Worm (Caenorhabditis elegans) whole organism, L4 larva: ENCODE data around the gene ZK1290.7.

Experiments
- F10B5.3 ChIP-seq: sonication (generic microtip); optimal IDR thresholded peaks from 2 replicates; lab custom pipeline; 2016; ENCODE audit warnings: mild to moderate bottlenecking, missing genetic modification characterization, missing compliant biosample characterization
- F44E2.7 ChIP-seq: fragments of 200-800 bp; sonication (Bioruptor generic); IDR thresholded peaks from 2 replicates; pipeline ENCODE4 v2.1.2; 2022; ENCODE audit warnings: missing genetic modification characterization, missing compliant biosample characterization
- F49E8.2 ChIP-seq: sonication (generic microtip); optimal IDR thresholded peaks from 2 replicates; lab custom pipeline; 2016; ENCODE audit warnings: missing compliant biosample characterization, mild to moderate bottlenecking, missing genetic modification characterization, borderline replicate concordance
- T20F7.1 ChIP-seq: fragments of 200-800 bp; sonication (Bioruptor generic); optimal IDR thresholded peaks from 2 replicates; lab custom pipeline; 2018; ENCODE audit warnings: mild to moderate bottlenecking, missing genetic modification characterization, missing compliant biosample characterization
- Y75B8A.6 ChIP-seq: fragments of 200-800 bp; sonication (Bioruptor generic); IDR thresholded peaks from 2 replicates; pipeline ENCODE4 v1.3.6; 2022; ENCODE audit warnings: missing genetic modification reagents, missing genetic modification characterization, missing compliant biosample characterization
- ZK337.2 ChIP-seq: fragments of 200-800 bp; sonication (Bioruptor generic); IDR thresholded peaks from 2 replicates; pipeline ENCODE4 v1.3.6; 2022; ENCODE audit warnings: missing genetic modification reagents, missing genetic modification characterization, missing compliant biosample characterization
- ceh-82 ChIP-seq: sonication (generic microtip); optimal IDR thresholded peaks from 2 replicates; lab custom pipeline; 2017; ENCODE audit warnings: missing biosample characterization, missing genetic modification characterization
- daf-12 ChIP-seq: fragments of 150-350 bp; optimal IDR thresholded peaks from 2 replicates; lab custom pipeline; 2014; ENCODE audit warnings: missing biosample characterization, missing genetic modification reagents, missing genetic modification characterization
- daf-16 ChIP-seq, 3 experiments: sonication (generic microtip); optimal IDR thresholded peaks; 2 replicates each; lab custom pipeline; 2016 to 2017; ENCODE audit warnings: missing genetic modification characterization in 3 of 3, missing genetic modification reagents in 3 of 3, mild to moderate bottlenecking in 2 of 3, missing compliant biosample characterization in 2 of 3, missing biosample characterization in 1 of 3, moderate library complexity in 1 of 3
- daf-19 ChIP-seq: fragments of 200-800 bp; sonication (Bioruptor generic); conservative IDR thresholded peaks from 2 replicates; pipeline ENCODE4 v1.3.6; 2022; ENCODE audit warnings: missing genetic modification characterization, missing compliant biosample characterization
- dmd-6 ChIP-seq: fragments of 200-800 bp; sonication (Bioruptor generic); IDR thresholded peaks from 2 replicates; pipeline ENCODE4 v1.3.6; 2022; ENCODE audit warnings: missing genetic modification reagents, missing genetic modification characterization, missing compliant biosample characterization
- dmd-8 ChIP-seq: fragments of 200-800 bp; sonication (Bioruptor generic); IDR thresholded peaks from 2 replicates; pipeline ENCODE4 v1.3.6; 2022; ENCODE audit warnings: missing genetic modification characterization, missing compliant biosample characterization
- dpl-1 ChIP-seq: fragments of 150-350 bp; optimal IDR thresholded peaks from 2 replicates; lab custom pipeline; 2014; ENCODE audit warnings: missing biosample characterization, missing genetic modification reagents, missing genetic modification characterization
- dve-1 ChIP-seq: sonication (generic microtip); optimal IDR thresholded peaks from 2 replicates; lab custom pipeline; 2017; ENCODE audit warnings: antibody characterized with exemption, mild to moderate bottlenecking, missing genetic modification characterization, missing compliant biosample characterization; ENCODE audit not compliant: insufficient read depth
- fkh-10 ChIP-seq: fragments of 150-350 bp; optimal IDR thresholded peaks from 2 replicates; lab custom pipeline; 2014; ENCODE audit warnings: missing biosample characterization, missing genetic modification reagents, missing genetic modification characterization
- fos-1 ChIP-seq: fragments of 150-350 bp; optimal IDR thresholded peaks from 2 replicates; lab custom pipeline; 2014; ENCODE audit warnings: missing biosample characterization, missing genetic modification characterization
- hlh-11 ChIP-seq: fragments of 200-800 bp; sonication (Bioruptor generic); optimal IDR thresholded peaks from 2 replicates; lab custom pipeline; 2018; ENCODE audit warnings: mild to moderate bottlenecking, missing genetic modification characterization, missing compliant biosample characterization
- hlh-30 ChIP-seq: sonication (generic microtip); optimal IDR thresholded peaks from 2 replicates; lab custom pipeline; 2017; ENCODE audit warnings: antibody characterized with exemption, mild to moderate bottlenecking, missing genetic modification characterization, missing compliant biosample characterization; ENCODE audit not compliant: insufficient read depth
- hmg-1.1 ChIP-seq: fragments of 200-800 bp; sonication (Bioruptor generic); IDR thresholded peaks from 2 replicates; pipeline ENCODE4 v1.3.6; 2022; ENCODE audit warnings: missing genetic modification reagents, missing genetic modification characterization, missing compliant biosample characterization
- lim-7 ChIP-seq: fragments of 200-800 bp; sonication (Bioruptor generic); IDR thresholded peaks from 2 replicates; pipeline ENCODE4 v1.3.6; 2022; ENCODE audit warnings: missing genetic modification characterization, missing compliant biosample characterization
- lin-13 ChIP-seq: fragments of 150-350 bp; optimal IDR thresholded peaks from 2 replicates; lab custom pipeline; 2014; ENCODE audit warnings: missing biosample characterization, missing genetic modification reagents, missing genetic modification characterization
- lin-38 ChIP-seq: fragments of 200-800 bp; sonication (Bioruptor generic); IDR thresholded peaks from 2 replicates; pipeline ENCODE4 v1.3.6; 2022; ENCODE audit warnings: missing genetic modification reagents, missing genetic modification characterization, missing compliant biosample characterization
- lin-39 ChIP-seq: fragments of 150-350 bp; optimal IDR thresholded peaks from 2 replicates; lab custom pipeline; 2014; ENCODE audit warnings: missing biosample characterization, missing genetic modification reagents, missing genetic modification characterization
- lsy-2 ChIP-seq, 2 experiments: fragments of 150-350 bp in 1 of 2; sonication (generic microtip) in 1 of 2; optimal IDR thresholded peaks; 2 replicates each; lab custom pipeline; 2014 to 2017; ENCODE audit warnings: missing biosample characterization in 2 of 2, missing genetic modification characterization in 2 of 2
- madf-5 ChIP-seq, 2 experiments: fragments of 200-800 bp; sonication (Bioruptor generic); IDR thresholded peaks; 2 replicates each; pipeline ENCODE4 v1.3.6; 2022; ENCODE audit warnings: missing compliant biosample characterization in 2 of 2, missing genetic modification characterization in 2 of 2
- madf-9 ChIP-seq: fragments of 200-800 bp; sonication (Bioruptor generic); conservative IDR thresholded peaks from 2 replicates; pipeline ENCODE4 v1.3.6; 2022; ENCODE audit warnings: missing genetic modification reagents, missing genetic modification characterization, missing compliant biosample characterization
- mdl-1 ChIP-seq, 2 experiments: fragments of 150-350 bp in 1 of 2; sonication (generic microtip) in 1 of 2; optimal IDR thresholded peaks; 2 replicates each; lab custom pipeline; 2014 to 2017; ENCODE audit warnings: missing biosample characterization in 2 of 2, missing genetic modification characterization in 2 of 2
- nhr-10 ChIP-seq: fragments of 150-350 bp; optimal IDR thresholded peaks from 2 replicates; lab custom pipeline; 2014; ENCODE audit warnings: missing biosample characterization, missing genetic modification characterization
- nhr-102 ChIP-seq: sonication (generic microtip); optimal IDR thresholded peaks from 2 replicates; lab custom pipeline; 2016; ENCODE audit warnings: mild to moderate bottlenecking, missing genetic modification characterization, moderate library complexity, missing compliant biosample characterization
- nhr-11 ChIP-seq: fragments of 150-350 bp; optimal IDR thresholded peaks from 2 replicates; lab custom pipeline; 2014; ENCODE audit warnings: missing biosample characterization, missing genetic modification characterization
- nhr-111 ChIP-seq: fragments of 200-800 bp; sonication (Bioruptor generic); optimal IDR thresholded peaks from 2 replicates; lab custom pipeline; 2018; ENCODE audit warnings: mild to moderate bottlenecking, missing genetic modification characterization, missing compliant biosample characterization
- nhr-237 ChIP-seq: sonication (generic microtip); optimal IDR thresholded peaks from 2 replicates; lab custom pipeline; 2017; ENCODE audit warnings: missing biosample characterization, missing genetic modification characterization
- nhr-25 ChIP-seq: sonication (generic microtip); optimal IDR thresholded peaks from 2 replicates; lab custom pipeline; 2017; ENCODE audit warnings: missing genetic modification characterization, mild to moderate bottlenecking, missing compliant biosample characterization, antibody characterized with exemption, moderate library complexity, borderline replicate concordance; ENCODE audit not compliant: insufficient read depth
- nhr-28 ChIP-seq: fragments of 150-350 bp; optimal IDR thresholded peaks from 2 replicates; lab custom pipeline; 2014; ENCODE audit warnings: missing biosample characterization, missing genetic modification characterization
- nhr-41 ChIP-seq: fragments of 200-800 bp; sonication (Bioruptor generic); IDR thresholded peaks from 2 replicates; pipeline ENCODE4 v1.3.6; 2022; ENCODE audit warnings: missing genetic modification reagents, missing genetic modification characterization, missing compliant biosample characterization
- nhr-48 ChIP-seq: sonication (generic microtip); optimal IDR thresholded peaks from 2 replicates; lab custom pipeline; 2016; ENCODE audit warnings: mild to moderate bottlenecking, missing genetic modification characterization, missing compliant biosample characterization
- php-3 ChIP-seq: fragments of 200-800 bp; sonication (Bioruptor generic); IDR thresholded peaks from 2 replicates; pipeline ENCODE4 v1.3.6; 2022; ENCODE audit warnings: missing genetic modification reagents, missing genetic modification characterization, missing compliant biosample characterization
- tag-97 ChIP-seq: fragments of 200-800 bp; sonication (Bioruptor generic); IDR thresholded peaks from 2 replicates; pipeline ENCODE4 v1.3.6; 2022; ENCODE audit warnings: missing genetic modification characterization, missing compliant biosample characterization
- unc-130 ChIP-seq: sonication (generic microtip); optimal IDR thresholded peaks from 2 replicates; lab custom pipeline; 2016; ENCODE audit warnings: missing genetic modification reagents, missing genetic modification characterization, missing compliant biosample characterization
- unc-39 ChIP-seq: sonication (generic microtip); optimal IDR thresholded peaks from 2 replicates; lab custom pipeline; 2017; ENCODE audit warnings: missing biosample characterization, missing genetic modification characterization
- unc-62 ChIP-seq, 3 experiments: fragments of 150-350 bp in 1 of 3; sonication (generic microtip); optimal IDR thresholded peaks in 2 of 3; peaks in 1 of 3; 1 replicate in 1 of 3; 2 replicates in 2 of 3; lab custom pipeline; 2014 to 2017; ENCODE audit warnings: missing biosample characterization in 3 of 3, missing genetic modification characterization in 3 of 3, missing genetic modification reagents in 3 of 3, missing genotype in 1 of 3
- zfp-3 ChIP-seq: fragments of 200-800 bp; sonication (Bioruptor generic); conservative IDR thresholded peaks from 2 replicates; pipeline ENCODE4 v1.3.6; 2022; ENCODE audit warnings: missing genetic modification reagents, missing genetic modification characterization, missing compliant biosample characterization
- ztf-7 ChIP-seq: fragments of 150-350 bp; optimal IDR thresholded peaks from 2 replicates; lab custom pipeline; 2014; ENCODE audit warnings: missing biosample characterization, missing genetic modification characterization

The ZK1290.7 gene

DNA sequence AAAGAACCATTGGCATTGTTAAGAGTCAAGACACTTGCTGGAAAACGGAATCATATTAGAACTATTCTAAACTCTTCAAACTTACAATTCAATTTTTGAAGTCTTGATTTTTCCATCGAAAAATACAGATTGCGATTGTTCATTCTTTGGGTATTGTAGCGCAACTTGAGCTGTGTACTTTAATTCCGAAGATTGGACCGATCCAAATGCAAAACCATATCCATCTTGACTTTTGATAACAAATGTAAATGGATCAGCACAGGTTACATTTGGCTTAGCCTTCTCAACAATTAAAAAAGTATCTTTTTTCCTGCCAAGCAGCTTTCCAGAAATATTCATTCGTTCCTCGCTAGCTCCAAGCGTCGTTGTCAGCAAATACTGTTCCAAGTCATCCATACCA lies 35.5 kb upstream of the ZK1290.7 start:
- TF ChIP-seq unc-62 (GFP tag; optimal IDR thresholded peaks at IDR 0.05 in 1 of 2; lab: Kevin White, UChicago) (peak in 1 of 2 experiments; percentile 96), unc-62 (tag; optimal IDR thresholded peaks at IDR 0.05; lab: Kevin White, UChicago) (no peak), lim-7 (GFP tag; lab: Robert Waterston, UW) (no peak)

DNA sequence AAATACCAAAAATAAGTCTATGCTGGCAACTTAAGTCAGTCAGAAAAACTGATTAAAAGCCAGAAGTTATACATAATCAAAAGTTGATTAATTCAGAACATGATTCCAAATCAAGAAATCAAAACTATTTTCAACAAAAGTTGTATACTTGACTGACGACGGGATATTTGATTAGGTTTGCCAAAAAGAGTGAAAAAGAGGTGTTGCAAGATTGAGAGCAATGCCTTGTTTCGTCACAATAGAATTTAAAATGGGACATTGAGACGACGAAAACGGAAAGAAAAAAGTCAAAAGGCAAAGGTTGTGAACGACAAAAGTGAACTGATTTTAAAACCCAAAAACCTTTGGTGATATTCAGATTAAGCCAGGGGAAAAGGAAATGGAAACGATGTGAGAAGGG lies 33.5 kb upstream of the ZK1290.7 start:
- TF ChIP-seq fkh-10 (GFP tag; lab: Kevin White, UChicago) = peak; percentile 92
- TF ChIP-seq F10B5.3 = no peak
- TF ChIP-seq lin-39 (tag; lab: Kevin White, UChicago) = no peak
- TF ChIP-seq ZK337.2 = no peak
- TF ChIP-seq nhr-111 = no peak
- TF ChIP-seq madf-9 = no peak
- TF ChIP-seq dmd-8 = no peak
- no peak for TF ChIP-seq ztf-7

DNA sequence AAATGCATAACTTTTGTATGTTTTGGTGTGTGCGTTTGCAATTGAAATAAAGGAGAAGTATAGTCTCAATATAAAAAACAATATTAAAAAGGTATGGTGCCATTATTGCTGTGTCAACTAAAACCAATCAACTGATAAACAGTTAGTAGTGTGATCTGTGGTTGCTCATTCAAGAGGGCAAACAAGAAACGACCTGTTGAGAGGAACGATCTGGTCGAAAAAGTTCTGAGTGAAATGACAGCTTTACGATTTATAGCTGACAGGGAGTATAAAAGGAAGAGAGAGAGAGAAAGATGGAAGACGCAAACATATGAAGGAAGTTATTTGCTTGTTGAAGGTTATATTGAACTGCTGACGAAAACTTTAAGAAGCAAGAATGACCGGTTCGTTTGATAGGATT lies 32.6 kb upstream of the ZK1290.7 start:
- TF ChIP-seq unc-130 (no peak), lin-13 (GFP tag; lab: Kevin White, UChicago) (no peak), daf-12 (tag; lab: Kevin White, UChicago) (no peak), nhr-11 (tag; lab: Kevin White, UChicago) (no peak), lin-38 (no peak), nhr-48 (tag; lab: Kevin White, UChicago) (peak; percentile 17), madf-5 (GFP tag; IDR thresholded peaks at IDR 0.05; lab: Robert Waterston, UW) (no peak), ceh-82 (tag; lab: Kevin White, UChicago) (no peak), fos-1 (tag; lab: Kevin White, UChicago) (no peak), nhr-102 (no peak), Y75B8A.6 (GFP tag; lab: Robert Waterston, UW) (no peak), unc-39 (tag; lab: Kevin White, UChicago) (no peak), nhr-237 (tag; lab: Kevin White, UChicago) (no peak), dpl-1 (GFP tag; lab: Kevin White, UChicago) (no peak), zfp-3 (GFP tag; lab: Robert Waterston, UW) (no peak), daf-19 (no peak), ZK337.2 (no peak), mdl-1 (tag; optimal IDR thresholded peaks at IDR 0.05; lab: Kevin White, UChicago) (peak in 1 of 2 experiments; percentile 33), php-3 (GFP tag; lab: Robert Waterston, UW) (peak; percentile 35; the same call in 1 of the 2 replicates), F49E8.2 (tag; lab: Kevin White, UChicago) (no peak), hlh-30 (tag; lab: Kevin White, UChicago) (no peak), T20F7.1 (GFP tag; lab: Kevin White, UChicago) (no peak), nhr-41 (0 out of 2 replicates have a peak, but pooled peaks have one; percentile 34), nhr-25 (tag; lab: Kevin White, UChicago) (no peak), daf-16 (GFP tag; optimal IDR thresholded peaks at IDR 0.05; lab: Kevin White, UChicago) (no peak), daf-16 (tag; optimal IDR thresholded peaks at IDR 0.05; lab: Kevin White, UChicago) (peak; percentile 77), hlh-11 (peak; percentile 66), F44E2.7 (GFP tag; lab: Robert Waterston, UW) (no peak), lin-39 (tag; lab: Kevin White, UChicago) (no peak), dmd-6 (GFP tag; lab: Robert Waterston, UW) (peak; percentile 83), nhr-10 (tag; lab: Kevin White, UChicago) (no peak), hmg-1.1 (GFP tag; lab: Robert Waterston, UW) (no peak), unc-62 (GFP tag; optimal IDR thresholded peaks at IDR 0.05 in 1 of 2; lab: Kevin White, UChicago) (peak in 1 of 2 experiments; percentile 94), unc-62 (tag; optimal IDR thresholded peaks at IDR 0.05; lab: Kevin White, UChicago) (no peak), dve-1 (tag; lab: Kevin White, UChicago) (peak; percentile 79), tag-97 (GFP tag; lab: Robert Waterston, UW) (no peak), nhr-28 (tag; lab: Kevin White, UChicago) (peak; percentile 30), lsy-2 (tag; optimal IDR thresholded peaks at IDR 0.05; lab: Kevin White, UChicago) (no peak)
